Fruit fly (Drosophila melanogaster): Measurements from ENCODE around the gene CG42798.

DNA sequence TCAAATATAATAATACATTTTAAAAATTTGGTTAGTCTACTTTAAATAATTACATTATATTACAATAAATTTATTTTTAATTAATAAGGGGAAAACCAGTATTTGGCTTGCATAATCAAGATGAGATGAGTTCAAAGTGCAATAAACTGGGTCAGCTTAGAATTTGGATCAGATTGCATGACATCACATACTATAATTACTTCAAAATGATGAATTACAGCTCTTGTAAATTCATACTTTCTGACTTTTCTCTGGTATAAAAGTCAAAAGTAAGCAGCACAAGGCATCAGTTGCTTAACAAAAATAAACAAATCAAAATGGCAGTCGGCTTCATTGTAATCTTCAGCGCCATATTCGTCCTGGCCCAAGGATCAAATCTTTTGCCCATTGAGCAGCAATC lies 10.7 kb downstream of the CG42798 start, which contains the start of gene CG33333:
- TF ChIP-seq Lpt (GFP tag; optimal IDR thresholded peaks at IDR 0.05) = no peak
- no peak for TF ChIP-seq CG9139 (GFP tag; optimal IDR thresholded peaks at IDR 0.05)
- no peak for TF ChIP-seq Met (GFP tag; optimal IDR thresholded peaks at IDR 0.05)
- TF ChIP-seq spab (GFP tag; optimal IDR thresholded peaks at IDR 0.05) = no peak
- TF ChIP-seq CG4318 (GFP tag; optimal IDR thresholded peaks at IDR 0.05) = no peak
- no peak for TF ChIP-seq CG1621 (tag; optimal IDR thresholded peaks at IDR 0.05)
- no peak for TF ChIP-seq pdm3 (GFP tag; optimal IDR thresholded peaks at IDR 0.05)
- no peak for TF ChIP-seq CG8319 (GFP tag; optimal IDR thresholded peaks at IDR 0.05)
- no peak for TF ChIP-seq Ets96B (tag; optimal IDR thresholded peaks at IDR 0.05)
- no peak for TF ChIP-seq Eip93F (GFP tag; optimal IDR thresholded peaks at IDR 0.05)
- TF ChIP-seq OdsH (GFP tag; optimal IDR thresholded peaks at IDR 0.05) = no peak
- no peak for TF ChIP-seq eg (GFP tag; IDR thresholded peaks at IDR 0.05)
- TF ChIP-seq acj6 (GFP tag; optimal IDR thresholded peaks at IDR 0.05) = no peak
